Worm (Caenorhabditis elegans): ENCODE measurements around the gene sra-38.

- no peak for TF ChIP-seq ztf-29 (GFP tag; IDR thresholded peaks at IDR 0.05)
- no peak for TF ChIP-seq flt-1 (GFP tag; IDR thresholded peaks at IDR 0.05)
- no peak for TF ChIP-seq T22C8.4 (GFP tag; IDR thresholded peaks at IDR 0.05)
- no peak for TF ChIP-seq klf-2 (GFP tag; conservative IDR thresholded peaks at IDR 0.05)
- TF ChIP-seq ztf-23 (GFP tag; IDR thresholded peaks at IDR 0.05): no peak
- no peak for TF ChIP-seq med-1 (GFP tag; optimal IDR thresholded peaks at IDR 0.05; ENCODE audit: insufficient read depth)
Observed at ce11 chrX:13900047-13900446, at the start of gene sra-38.

Measured in whole organism, midembryonic.